Fruit fly (Drosophila melanogaster) whole organism, embryonic: ENCODE results near the gene CG14034.

Experiments used
- Antp ChIP-seq: fragments of 200-800 bp; sonication (Bioruptor generic); optimal IDR thresholded peaks from 3 replicates; lab custom pipeline; 2016; ENCODE audit warnings: missing biosample characterization, missing genetic modification characterization
- Atf-2 ChIP-seq: fragments of 200-800 bp; sonication (Bioruptor generic); optimal IDR thresholded peaks from 2 replicates; lab custom pipeline; 2016; ENCODE audit warnings: missing biosample characterization, missing genetic modification characterization
- Atf6 ChIP-seq: fragments of 200-800 bp; sonication (Bioruptor generic); IDR thresholded peaks from 2 replicates; pipeline ENCODE4 v1.3.6; 2022; ENCODE audit warnings: missing biosample characterization, missing genetic modification characterization
- C15 ChIP-seq: fragments of 200-800 bp; sonication (Bioruptor generic); IDR thresholded peaks from 3 replicates; pipeline ENCODE4 v1.3.6; 2022; ENCODE audit warnings: missing biosample characterization, missing genetic modification characterization
- CG10366 ChIP-seq: fragments of 200-800 bp; sonication (Bioruptor generic); IDR thresholded peaks from 2 replicates; pipeline ENCODE4 v1.3.6; 2022; ENCODE audit warnings: missing biosample characterization, missing genetic modification characterization
- CG10462 ChIP-seq: fragments of 200-800 bp; sonication (Bioruptor generic); optimal IDR thresholded peaks from 2 replicates; lab custom pipeline; 2016; ENCODE audit warnings: missing biosample characterization, missing genetic modification characterization
- CG10565 ChIP-seq: fragments of 200-800 bp; sonication (Bioruptor generic); optimal IDR thresholded peaks from 3 replicates; lab custom pipeline; 2016; ENCODE audit warnings: missing biosample characterization, mild to moderate bottlenecking, missing genetic modification characterization
- CG11504 ChIP-seq: fragments of 200-800 bp; sonication (Bioruptor generic); optimal IDR thresholded peaks from 3 replicates; lab custom pipeline; 2019; ENCODE audit warnings: missing biosample characterization, mild to moderate bottlenecking, missing genetic modification characterization, moderate library complexity
- CG12155 ChIP-seq: fragments of 200-800 bp; sonication (Bioruptor generic); optimal IDR thresholded peaks from 3 replicates; lab custom pipeline; 2016; ENCODE audit warnings: missing biosample characterization, missing genetic modification characterization
- CG16863 ChIP-seq: fragments of 200-800 bp; sonication (Bioruptor generic); optimal IDR thresholded peaks from 3 replicates; lab custom pipeline; 2016; ENCODE audit warnings: missing biosample characterization, missing genetic modification characterization
- CG17361 ChIP-seq: fragments of 200-800 bp; sonication (Bioruptor generic); IDR thresholded peaks from 3 replicates; pipeline ENCODE4 v1.3.6; 2022; ENCODE audit warnings: missing biosample characterization, missing genetic modification characterization
- CG17385 ChIP-seq: fragments of 200-800 bp; sonication (Bioruptor generic); optimal IDR thresholded peaks from 3 replicates; lab custom pipeline; 2018; ENCODE audit warnings: missing biosample characterization, mild to moderate bottlenecking, missing genetic modification characterization
- CG18262 ChIP-seq: fragments of 200-800 bp; optimal IDR thresholded peaks from 3 replicates; lab custom pipeline; 2019; ENCODE audit warnings: missing biosample characterization, mild to moderate bottlenecking, missing genetic modification characterization, moderate library complexity
- CG18599 ChIP-seq: fragments of 200-800 bp; sonication (Bioruptor generic); optimal IDR thresholded peaks from 3 replicates; lab custom pipeline; 2017; ENCODE audit warnings: missing biosample characterization, missing genetic modification characterization, mild to moderate bottlenecking, moderate library complexity, missing genetic modification reagents
- CG2202 ChIP-seq: fragments of 200-800 bp; sonication (Bioruptor generic); optimal IDR thresholded peaks from 2 replicates; lab custom pipeline; 2018; ENCODE audit warnings: missing biosample characterization, mild to moderate bottlenecking, missing genetic modification characterization
- CG2678 ChIP-seq: fragments of 200-800 bp; sonication (Bioruptor generic); optimal IDR thresholded peaks from 3 replicates; lab custom pipeline; 2019; ENCODE audit warnings: missing biosample characterization, mild to moderate bottlenecking, missing genetic modification characterization, moderate library complexity
- CG33557 ChIP-seq: fragments of 200-800 bp; sonication (Bioruptor generic); optimal IDR thresholded peaks from 2 replicates; lab custom pipeline; 2019; ENCODE audit warnings: missing biosample characterization, mild to moderate bottlenecking, missing genetic modification characterization, moderate library complexity
- CG3407 ChIP-seq: fragments of 200-800 bp; sonication (Bioruptor generic); optimal IDR thresholded peaks from 2 replicates; lab custom pipeline; 2018; ENCODE audit warnings: missing biosample characterization, mild to moderate bottlenecking, missing genetic modification characterization
- CG43689 ChIP-seq: fragments of 200-800 bp; sonication (Bioruptor generic); IDR thresholded peaks from 2 replicates; pipeline ENCODE4 v1.3.6; 2022; ENCODE audit warnings: missing biosample characterization, missing genetic modification characterization
- CG5180 ChIP-seq: fragments of 200-800 bp; sonication (Bioruptor generic); optimal IDR thresholded peaks from 3 replicates; lab custom pipeline; 2017; ENCODE audit warnings: missing biosample characterization, missing genetic modification characterization, mild to moderate bottlenecking, moderate library complexity, missing genetic modification reagents
- CG6689 ChIP-seq: fragments of 200-800 bp; sonication (Bioruptor generic); IDR thresholded peaks from 2 replicates; pipeline ENCODE4 v1.3.6; 2022; ENCODE audit warnings: missing biosample characterization, missing genetic modification characterization
- CG6813 ChIP-seq: fragments of 200-800 bp; sonication (Bioruptor generic); optimal IDR thresholded peaks from 2 replicates; lab custom pipeline; 2017; ENCODE audit warnings: missing biosample characterization, missing genetic modification characterization, mild to moderate bottlenecking, moderate library complexity, missing genetic modification reagents
- CG7839 ChIP-seq: fragments of 200-800 bp; sonication (Bioruptor generic); optimal IDR thresholded peaks from 3 replicates; lab custom pipeline; 2018; ENCODE audit warnings: missing biosample characterization, mild to moderate bottlenecking, missing genetic modification characterization, moderate library complexity
- CG8281 ChIP-seq: fragments of 200-800 bp; sonication (Bioruptor generic); optimal IDR thresholded peaks from 2 replicates; lab custom pipeline; 2018; ENCODE audit warnings: missing biosample characterization, mild to moderate bottlenecking, missing genetic modification characterization, moderate library complexity
- CG8359 ChIP-seq: fragments of 200-800 bp; sonication (Bioruptor generic); optimal IDR thresholded peaks from 2 replicates; lab custom pipeline; 2017; ENCODE audit warnings: missing biosample characterization, mild to moderate bottlenecking, missing genetic modification characterization, borderline replicate concordance
- CrebB ChIP-seq: fragments of 200-800 bp; sonication (Bioruptor generic); optimal IDR thresholded peaks from 3 replicates; lab custom pipeline; 2018; ENCODE audit warnings: missing biosample characterization, mild to moderate bottlenecking, missing genetic modification characterization
- D19B ChIP-seq: fragments of 200-800 bp; sonication (Bioruptor generic); optimal IDR thresholded peaks from 2 replicates; lab custom pipeline; 2017; ENCODE audit warnings: missing biosample characterization, mild to moderate bottlenecking, missing genetic modification characterization
- H2.0 ChIP-seq: fragments of 200-800 bp; sonication (Bioruptor generic); IDR thresholded peaks from 2 replicates; pipeline ENCODE4 v1.3.6; 2022; ENCODE audit warnings: missing biosample characterization, missing genetic modification characterization
- HLH3B ChIP-seq: fragments of 200-800 bp; sonication (Bioruptor generic); IDR thresholded peaks from 2 replicates; pipeline ENCODE4 v1.3.6; 2022; ENCODE audit warnings: missing biosample characterization, missing genetic modification characterization
- Hr78 ChIP-seq, 2 experiments: fragments of 200-800 bp in 1 of 2; fragments of >200 bp in 1 of 2; sonication (Bioruptor generic) in 1 of 2; optimal IDR thresholded peaks; 2 replicates each; lab custom pipeline; 2017 to 2019; ENCODE audit warnings: missing biosample characterization in 2 of 2, missing genetic modification characterization in 2 of 2, mild to moderate bottlenecking in 1 of 2, moderate library complexity in 1 of 2
- Max ChIP-seq: fragments of 200-800 bp; sonication (Bioruptor generic); optimal IDR thresholded peaks from 2 replicates; lab custom pipeline; 2016; ENCODE audit warnings: missing biosample characterization, mild to moderate bottlenecking, missing genetic modification characterization
- Optix ChIP-seq: fragments of 200-800 bp; sonication (Bioruptor generic); IDR thresholded peaks from 3 replicates; pipeline ENCODE4 v1.3.6; 2022; ENCODE audit warnings: missing biosample characterization, missing genetic modification characterization
- Sox102F ChIP-seq: fragments of 200-800 bp; sonication (Bioruptor generic); optimal IDR thresholded peaks from 2 replicates; lab custom pipeline; 2018; ENCODE audit warnings: missing biosample characterization, mild to moderate bottlenecking, missing genetic modification characterization, moderate library complexity
- TFAM ChIP-seq: fragments of 200-800 bp; sonication (Bioruptor generic); optimal IDR thresholded peaks from 2 replicates; lab custom pipeline; 2017; ENCODE audit warnings: missing biosample characterization, missing genetic modification characterization, inconsistent platforms
- Xrp1 ChIP-seq: fragments of 200-800 bp; sonication (Bioruptor generic); IDR thresholded peaks from 2 replicates; pipeline ENCODE4 v1.3.6; 2022; ENCODE audit warnings: missing biosample characterization, missing genetic modification characterization
- ash1 ChIP-seq: fragments of 200-800 bp; sonication (Bioruptor generic); optimal IDR thresholded peaks from 2 replicates; lab custom pipeline; 2018; ENCODE audit warnings: missing biosample characterization, mild to moderate bottlenecking, missing genetic modification characterization
- bsh ChIP-seq, 2 experiments: fragments of 200-800 bp; sonication (Bioruptor generic); optimal IDR thresholded peaks; 2 replicates each; lab custom pipeline; 2017 to 2018; ENCODE audit warnings: mild to moderate bottlenecking in 2 of 2, missing biosample characterization in 2 of 2, missing genetic modification characterization in 2 of 2, moderate library complexity in 1 of 2
- da ChIP-seq: fragments of 200-800 bp; sonication (Bioruptor generic); optimal IDR thresholded peaks from 2 replicates; lab custom pipeline; 2016; ENCODE audit warnings: missing biosample characterization, missing genetic modification characterization
- dimm ChIP-seq: fragments of 200-800 bp; sonication (Bioruptor generic); IDR thresholded peaks from 2 replicates; pipeline ENCODE4 v1.3.6; 2022; ENCODE audit warnings: missing biosample characterization, missing genetic modification characterization
- dm ChIP-seq: fragments of 200-800 bp; sonication (Bioruptor generic); optimal IDR thresholded peaks from 3 replicates; lab custom pipeline; 2016; ENCODE audit warnings: missing biosample characterization, missing genetic modification characterization
- dmrt11E ChIP-seq: fragments of 200-800 bp; sonication (Bioruptor generic); optimal IDR thresholded peaks from 3 replicates; lab custom pipeline; 2018; ENCODE audit warnings: missing biosample characterization, mild to moderate bottlenecking, missing genetic modification characterization, moderate library complexity
- exex ChIP-seq: fragments of 200-800 bp; sonication (Bioruptor generic); optimal IDR thresholded peaks from 4 replicates; lab custom pipeline; 2018; ENCODE audit warnings: missing biosample characterization, mild to moderate bottlenecking, missing genetic modification characterization, moderate library complexity
- gro ChIP-seq: fragments of 200-800 bp; sonication (Bioruptor generic); optimal IDR thresholded peaks from 2 replicates; lab custom pipeline; 2016; ENCODE audit warnings: missing biosample characterization, missing genetic modification characterization
- lov ChIP-seq, 2 experiments: fragments of 200-800 bp in 1 of 2; fragments of >200 bp in 1 of 2; sonication (Bioruptor generic) in 1 of 2; IDR thresholded peaks in 1 of 2; optimal IDR thresholded peaks in 1 of 2; 2 replicates in 1 of 2; 3 replicates in 1 of 2; pipeline versions ENCODE4 v1.3.6 to Lab custom; 2017 to 2022; ENCODE audit warnings: missing biosample characterization in 1 of 2, missing genetic modification characterization in 1 of 2
- sens ChIP-seq: fragments of 200-800 bp; sonication (Bioruptor generic); peaks from one replicate; lab custom pipeline; 2016; ENCODE audit warnings: missing biosample characterization, missing genetic modification characterization
- trem ChIP-seq: fragments of 200-800 bp; optimal IDR thresholded peaks from 3 replicates; lab custom pipeline; 2019; ENCODE audit warnings: missing biosample characterization, mild to moderate bottlenecking, missing genetic modification characterization, moderate library complexity
- usp ChIP-seq: fragments of >200 bp; optimal IDR thresholded peaks from 2 replicates; lab custom pipeline; 2017; ENCODE audit warnings: missing biosample characterization, missing genetic modification characterization
- vvl ChIP-seq: fragments of 200-800 bp; sonication (Bioruptor generic); IDR thresholded peaks from 2 replicates; pipeline ENCODE4 v1.3.6; 2022; ENCODE audit warnings: missing biosample characterization, missing genetic modification characterization
- zf30C ChIP-seq: fragments of 200-800 bp; sonication (Bioruptor generic); optimal IDR thresholded peaks from 3 replicates; lab custom pipeline; 2018; ENCODE audit warnings: missing biosample characterization, mild to moderate bottlenecking, missing genetic modification characterization

The CG14034 gene

dm6 chr2L:5245363-5245892 lies 29.1 kb upstream of the CG14034 start (continued):
- TF ChIP-seq dmrt11E (tag; lab: Kevin White, UChicago) (peak; percentile 68), CG2678 (tag; lab: Kevin White, UChicago) (peak; percentile 40), sens (GFP tag; lab: Kevin White, UChicago) (peak; percentile 95), CG6813 (GFP tag; lab: Kevin White, UChicago) (no peak), CG17385 (GFP tag; lab: Kevin White, UChicago) (peak; percentile 60), ash1 (GFP tag; lab: Kevin White, UChicago) (no peak), CG10462 (GFP tag; lab: Kevin White, UChicago) (peak; percentile 9), Antp (GFP tag; lab: Kevin White, UChicago) (peak; percentile 7), CG8281 (tag; lab: Kevin White, UChicago) (peak; percentile 1), CG3407 (GFP tag; lab: Kevin White, UChicago) (peak; percentile 9), D19B (no peak), TFAM (no peak), dm (GFP tag; lab: Kevin White, UChicago) (no peak), HLH3B (0 out of 2 replicates have a peak, but pooled peaks have one; percentile 33), CG8359 (GFP tag; lab: Kevin White, UChicago) (peak; percentile 55), CG2202 (peak; percentile 28), CG43689 (GFP tag; lab: Robert Waterston, UW) (no peak), bsh (GFP tag; optimal IDR thresholded peaks at IDR 0.05; lab: Kevin White, UChicago) (peak in 1 of 2 experiments; percentile 69), Atf6 (no peak), C15 (GFP tag; lab: Robert Waterston, UW) (no peak), lov (optimal IDR thresholded peaks at IDR 0.05; lab: Kevin White, UChicago) (no peak), lov (GFP tag; IDR thresholded peaks at IDR 0.05; lab: Robert Waterston, UW) (0 out of 3 replicates have a peak, but pooled peaks have one; percentile 43), zf30C (GFP tag; lab: Kevin White, UChicago) (peak; percentile 80), usp (GFP tag; lab: Kevin White, UChicago) (no peak), Xrp1 (peak; percentile 68; the same call in 1 of the 2 replicates), dimm (GFP tag; lab: Robert Waterston, UW) (no peak), Hr78 (GFP tag; optimal IDR thresholded peaks at IDR 0.05; lab: Kevin White, UChicago) (peak in 1 of 2 experiments; percentile 17), CG7839 (tag; lab: Kevin White, UChicago) (peak; percentile 29), CG10366 (GFP tag; lab: Robert Waterston, UW) (0 out of 2 replicates have a peak, but pooled peaks have one; percentile 10), Optix (GFP tag; lab: Robert Waterston, UW) (0 out of 3 replicates have a peak, but pooled peaks have one; percentile 43), exex (no peak), CG11504 (tag; lab: Kevin White, UChicago) (peak; percentile 56), CG6689 (GFP tag; lab: Robert Waterston, UW) (no peak), Atf-2 (no peak), CG12155 (GFP tag; lab: Kevin White, UChicago) (no peak), CG18262 (tag; lab: Kevin White, UChicago) (peak; percentile 64), Max (GFP tag; lab: Kevin White, UChicago) (no peak), CG5180 (GFP tag; lab: Kevin White, UChicago) (peak; percentile 37), CG33557 (GFP tag; lab: Kevin White, UChicago) (no peak), CrebB (tag; lab: Kevin White, UChicago) (no peak), vvl (peak; percentile 79; the same call in 1 of the 2 replicates), da (peak; percentile 17), trem (tag; lab: Kevin White, UChicago) (peak; percentile 54), gro (no peak), Sox102F (GFP tag; lab: Kevin White, UChicago) (peak; percentile 54), CG18599 (no peak), CG16863 (GFP tag; lab: Kevin White, UChicago) (peak; percentile 8), CG10565 (GFP tag; lab: Kevin White, UChicago) (no peak), CG17361 (GFP tag; lab: Robert Waterston, UW) (peak; percentile 57; the same call in 2 of the 3 replicates), H2.0 (GFP tag; lab: Robert Waterston, UW) (peak; percentile 32; the same call in 1 of the 2 replicates)
